Worm (Caenorhabditis elegans): ENCODE results near the gene E04F6.9.

ce11 chrII:7207649-7208048, 4.3 kb downstream of the E04F6.9 start:
- no peak for TF ChIP-seq R02D3.7 (tag; optimal IDR thresholded peaks at IDR 0.05)
- no peak for TF ChIP-seq fos-1 (tag; optimal IDR thresholded peaks at IDR 0.05)
- TF ChIP-seq unc-39 (tag; optimal IDR thresholded peaks at IDR 0.05), result no peak
- no peak for TF ChIP-seq ceh-82 (tag; optimal IDR thresholded peaks at IDR 0.05)
- no peak for TF ChIP-seq blmp-1 (tag; optimal IDR thresholded peaks at IDR 0.05; ENCODE audit: insufficient read depth)
- no peak for TF ChIP-seq ama-1 (optimal IDR thresholded peaks at IDR 0.05)
- TF ChIP-seq C34F6.9 (tag; optimal IDR thresholded peaks at IDR 0.05), result no peak
- no peak for TF ChIP-seq nhr-129 (tag; optimal IDR thresholded peaks at IDR 0.05)
- TF ChIP-seq nhr-25 (tag; optimal IDR thresholded peaks at IDR 0.05), result no peak
- TF ChIP-seq snpc-4 (tag; optimal IDR thresholded peaks at IDR 0.05), result no peak
